Fruit fly (Drosophila melanogaster) whole organism, prepupa: Measurements from ENCODE around the gene CG12116.

ENCODE experiments used
- CG10669 ChIP-seq: fragments of 200-800 bp; sonication (Bioruptor generic); optimal IDR thresholded peaks from 3 replicates; lab custom pipeline; 2018; ENCODE audit warnings: missing biosample characterization, mild to moderate bottlenecking, missing genetic modification characterization, moderate library complexity
- CG11902 ChIP-seq: fragments of 200-800 bp; sonication (Bioruptor generic); optimal IDR thresholded peaks from 3 replicates; lab custom pipeline; 2016; ENCODE audit warnings: missing biosample characterization, missing genetic modification characterization
- CG15336 ChIP-seq: fragments of 200-800 bp; sonication (Bioruptor generic); IDR thresholded peaks from 2 replicates; pipeline ENCODE4 v1.3.6; 2022; ENCODE audit warnings: missing biosample characterization, missing genetic modification characterization
- CG1621 ChIP-seq: fragments of 200-800 bp; sonication (Bioruptor generic); optimal IDR thresholded peaks from 3 replicates; lab custom pipeline; 2018; ENCODE audit warnings: missing biosample characterization, mild to moderate bottlenecking, missing genetic modification characterization
- CG16779 ChIP-seq: fragments of 200-800 bp; sonication (Bioruptor generic); optimal IDR thresholded peaks from 3 replicates; lab custom pipeline; 2017; ENCODE audit warnings: missing biosample characterization, mild to moderate bottlenecking, missing genetic modification characterization
- CG31627 ChIP-seq: fragments of 200-800 bp; sonication (Bioruptor generic); optimal IDR thresholded peaks from 3 replicates; lab custom pipeline; 2016; ENCODE audit warnings: missing biosample characterization, missing genetic modification characterization
- CG32006 ChIP-seq: fragments of 200-800 bp; sonication (Bioruptor generic); optimal IDR thresholded peaks from 3 replicates; lab custom pipeline; 2017; ENCODE audit warnings: missing biosample characterization, mild to moderate bottlenecking, missing genetic modification characterization
- CG3919 ChIP-seq: fragments of 200-800 bp; sonication (Bioruptor generic); optimal IDR thresholded peaks from 3 replicates; lab custom pipeline; 2016; ENCODE audit warnings: missing biosample characterization, missing genetic modification characterization
- CG6163 ChIP-seq: fragments of 200-800 bp; sonication (Bioruptor generic); IDR thresholded peaks from 3 replicates; pipeline ENCODE4 v1.3.6; 2022; ENCODE audit warnings: missing biosample characterization, missing genetic modification characterization
- CG6276 ChIP-seq: fragments of 200-800 bp; sonication (Bioruptor generic); optimal IDR thresholded peaks from 2 replicates; lab custom pipeline; 2017; ENCODE audit warnings: missing biosample characterization, mild to moderate bottlenecking, missing genetic modification characterization
- CG6792 ChIP-seq: fragments of 200-800 bp; sonication (Bioruptor generic); optimal IDR thresholded peaks from 3 replicates; lab custom pipeline; 2016; ENCODE audit warnings: missing biosample characterization, missing genetic modification characterization
- CG6808 ChIP-seq: fragments of 200-800 bp; sonication (Bioruptor generic); optimal IDR thresholded peaks from 3 replicates; lab custom pipeline; 2017; ENCODE audit warnings: missing biosample characterization, missing genetic modification characterization, mild to moderate bottlenecking, moderate library complexity, missing genetic modification reagents
- CG6854 ChIP-seq: fragments of 200-800 bp; sonication (Bioruptor generic); optimal IDR thresholded peaks from 2 replicates; lab custom pipeline; 2017; ENCODE audit warnings: missing biosample characterization, mild to moderate bottlenecking, missing genetic modification characterization
- CG7368 ChIP-seq: fragments of 200-800 bp; sonication (Bioruptor generic); optimal IDR thresholded peaks from 3 replicates; lab custom pipeline; 2016; ENCODE audit warnings: missing biosample characterization, missing genetic modification characterization
- CG8319 ChIP-seq: fragments of 200-800 bp; sonication (Bioruptor generic); optimal IDR thresholded peaks from 3 replicates; lab custom pipeline; 2016; ENCODE audit warnings: missing biosample characterization, missing genetic modification characterization
- CG8632 ChIP-seq: fragments of 200-800 bp; sonication (Bioruptor generic); optimal IDR thresholded peaks from 3 replicates; lab custom pipeline; 2016; ENCODE audit warnings: missing biosample characterization, missing genetic modification characterization
- CG9139 ChIP-seq: fragments of 200-800 bp; sonication (Bioruptor generic); optimal IDR thresholded peaks from 3 replicates; lab custom pipeline; 2017; ENCODE audit warnings: missing biosample characterization, mild to moderate bottlenecking, missing genetic modification characterization
- Eip78C ChIP-seq: fragments of 200-800 bp; sonication (Bioruptor generic); peaks from one replicate; lab custom pipeline; 2016; ENCODE audit warnings: missing biosample characterization, missing genetic modification characterization
- Ets21C ChIP-seq: fragments of 200-800 bp; sonication (Bioruptor generic); optimal IDR thresholded peaks from 3 replicates; lab custom pipeline; 2016; ENCODE audit warnings: missing biosample characterization, missing genetic modification characterization
- Ets96B ChIP-seq: fragments of 200-800 bp; optimal IDR thresholded peaks from 2 replicates; lab custom pipeline; 2019; ENCODE audit warnings: missing biosample characterization, mild to moderate bottlenecking, missing genetic modification characterization, moderate library complexity
- Gug ChIP-seq: fragments of 200-800 bp; sonication (Bioruptor generic); IDR thresholded peaks from 2 replicates; pipeline ENCODE4 v1.3.6; 2022; ENCODE audit warnings: missing biosample characterization, missing genetic modification characterization
- Hr38 ChIP-seq: sonication (Bioruptor generic); optimal IDR thresholded peaks from 2 replicates; lab custom pipeline; 2016; ENCODE audit warnings: missing biosample characterization, missing genetic modification characterization
- Hr39 ChIP-seq: fragments of 200-800 bp; sonication (Bioruptor generic); optimal IDR thresholded peaks from 2 replicates; lab custom pipeline; 2016; ENCODE audit warnings: missing biosample characterization, missing genetic modification characterization
- Hr4 ChIP-seq: fragments of 200-800 bp; sonication (Bioruptor generic); optimal IDR thresholded peaks from 3 replicates; lab custom pipeline; 2016; ENCODE audit warnings: missing biosample characterization, missing genetic modification characterization
- Met ChIP-seq: fragments of 200-800 bp; sonication (Bioruptor generic); optimal IDR thresholded peaks from 3 replicates; lab custom pipeline; 2016; ENCODE audit warnings: missing biosample characterization, missing genetic modification characterization
- OdsH ChIP-seq: fragments of 200-800 bp; sonication (Bioruptor generic); optimal IDR thresholded peaks from 3 replicates; lab custom pipeline; 2016; ENCODE audit warnings: missing biosample characterization, missing genetic modification characterization
- Smox ChIP-seq: fragments of 200-800 bp; sonication (Bioruptor generic); optimal IDR thresholded peaks from 3 replicates; lab custom pipeline; 2016; ENCODE audit warnings: missing biosample characterization, missing genetic modification characterization
- Sox102F ChIP-seq: fragments of 200-800 bp; sonication (Bioruptor generic); optimal IDR thresholded peaks from 2 replicates; lab custom pipeline; 2016; ENCODE audit warnings: missing biosample characterization, mild to moderate bottlenecking, missing genetic modification characterization
- achi ChIP-seq: fragments of 200-800 bp; sonication (Bioruptor generic); optimal IDR thresholded peaks from 3 replicates; lab custom pipeline; 2016; ENCODE audit warnings: missing biosample characterization, missing genetic modification characterization
- acj6 ChIP-seq: fragments of 200-800 bp; sonication (Bioruptor generic); optimal IDR thresholded peaks from 3 replicates; lab custom pipeline; 2016; ENCODE audit warnings: missing biosample characterization, missing genetic modification characterization
- cyc ChIP-seq: fragments of 200-800 bp; sonication (Bioruptor generic); optimal IDR thresholded peaks from 3 replicates; lab custom pipeline; 2016; ENCODE audit warnings: missing biosample characterization, missing genetic modification characterization
- dac ChIP-seq: fragments of 200-800 bp; sonication (Bioruptor generic); optimal IDR thresholded peaks from 2 replicates; lab custom pipeline; 2017; ENCODE audit warnings: missing biosample characterization, mild to moderate bottlenecking, missing genetic modification characterization
- dsx ChIP-seq: fragments of 200-800 bp; optimal IDR thresholded peaks from 3 replicates; lab custom pipeline; 2019; ENCODE audit warnings: missing biosample characterization, mild to moderate bottlenecking, missing genetic modification characterization, moderate library complexity; ENCODE audit not compliant: poor library complexity, severe bottlenecking
- eg ChIP-seq: fragments of 200-800 bp; sonication (Bioruptor generic); IDR thresholded peaks from 3 replicates; pipeline ENCODE4 v1.3.6; 2022; ENCODE audit warnings: missing biosample characterization, missing genetic modification characterization
- fd59A ChIP-seq: fragments of 200-800 bp; sonication (Bioruptor generic); optimal IDR thresholded peaks from 2 replicates; lab custom pipeline; 2017; ENCODE audit warnings: missing biosample characterization, mild to moderate bottlenecking, missing genetic modification characterization, missing genetic modification reagents
- fd85E ChIP-seq: fragments of 200-800 bp; sonication (Bioruptor generic); optimal IDR thresholded peaks from 3 replicates; lab custom pipeline; 2016; ENCODE audit warnings: missing biosample characterization, missing genetic modification characterization
- fkh ChIP-seq: fragments of 200-800 bp; sonication (Bioruptor generic); optimal IDR thresholded peaks from 3 replicates; lab custom pipeline; 2017; ENCODE audit warnings: missing biosample characterization, mild to moderate bottlenecking, missing genetic modification characterization, moderate library complexity
- lz ChIP-seq: fragments of 200-800 bp; sonication (Bioruptor generic); optimal IDR thresholded peaks from 3 replicates; lab custom pipeline; 2016; ENCODE audit warnings: missing biosample characterization, missing genetic modification characterization
- pdm3 ChIP-seq: fragments of 200-800 bp; sonication (Bioruptor generic); optimal IDR thresholded peaks from 3 replicates; lab custom pipeline; 2016; ENCODE audit warnings: missing biosample characterization, missing genetic modification characterization
- salr ChIP-seq, 2 experiments: fragments of 200-800 bp; sonication (Bioruptor generic); optimal IDR thresholded peaks; 3 replicates each; lab custom pipeline; 2016 to 2018; ENCODE audit warnings: missing biosample characterization in 2 of 2, missing genetic modification characterization in 2 of 2, mild to moderate bottlenecking in 1 of 2
- spab ChIP-seq: fragments of 200-800 bp; sonication (Bioruptor generic); optimal IDR thresholded peaks from 2 replicates; lab custom pipeline; 2017; ENCODE audit warnings: missing biosample characterization, mild to moderate bottlenecking, missing genetic modification characterization, missing genetic modification reagents
- ss ChIP-seq, 2 experiments: fragments of 200-800 bp; sonication (Bioruptor generic); optimal IDR thresholded peaks; 2 replicates in 1 of 2; 3 replicates in 1 of 2; lab custom pipeline; 2017 to 2018; ENCODE audit warnings: mild to moderate bottlenecking in 2 of 2, missing biosample characterization in 2 of 2, missing genetic modification characterization in 2 of 2, moderate library complexity in 1 of 2
- svp ChIP-seq: fragments of 200-800 bp; sonication (Bioruptor generic); peaks from one replicate; lab custom pipeline; 2016; ENCODE audit warnings: missing biosample characterization, missing genetic modification characterization
- vri ChIP-seq: fragments of 200-800 bp; sonication (Bioruptor generic); optimal IDR thresholded peaks from 3 replicates; lab custom pipeline; 2016; ENCODE audit warnings: missing biosample characterization, mild to moderate bottlenecking, missing genetic modification characterization

CG12116 gene

DNA sequence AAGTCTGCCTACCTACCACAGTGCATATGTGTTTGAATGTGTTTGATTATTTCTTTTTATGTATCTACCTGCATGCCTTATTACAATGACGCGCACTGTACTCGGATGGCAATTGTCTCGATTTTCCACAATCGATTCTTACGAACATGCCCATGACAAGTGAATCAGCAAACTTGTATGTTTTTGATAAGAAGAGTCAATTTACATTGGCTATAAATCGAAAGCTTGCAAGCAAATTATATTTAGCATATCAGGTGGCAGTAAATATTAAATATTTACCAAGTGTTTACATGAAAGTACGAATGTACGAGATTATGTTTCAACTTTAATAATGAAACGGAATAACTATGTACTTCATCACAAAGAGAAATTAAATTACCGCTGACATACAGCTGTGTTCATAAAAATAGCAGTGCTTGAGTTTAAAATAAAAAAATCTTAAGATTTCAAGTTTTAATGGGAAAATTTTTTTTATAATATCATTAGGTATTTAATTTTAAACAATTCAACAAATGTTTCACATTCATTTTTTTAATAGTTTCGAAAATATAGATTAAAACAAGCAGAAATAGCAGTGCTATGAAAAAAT is 9.3 kb downstream of the CG12116 start:
- peak; percentile 65 for TF ChIP-seq Eip78C
- TF ChIP-seq ss (GFP tag; optimal IDR thresholded peaks at IDR 0.05; lab: Kevin White, UChicago), result peak; percentile 11 to 55
- peak; percentile 60 for TF ChIP-seq svp (GFP tag; lab: Kevin White, UChicago)
- TF ChIP-seq vri (GFP tag; lab: Kevin White, UChicago), result peak; percentile 49
- TF ChIP-seq OdsH (GFP tag; lab: Kevin White, UChicago), result no peak
- TF ChIP-seq CG31627 (GFP tag; lab: Kevin White, UChicago), result no peak
- peak; percentile 33 for TF ChIP-seq CG6808 (GFP tag; lab: Kevin White, UChicago)
- TF ChIP-seq CG15336 (GFP tag; lab: Robert Waterston, UW), result no peak
- TF ChIP-seq CG10669 (GFP tag; lab: Kevin White, UChicago), result peak; percentile 15
- TF ChIP-seq CG8632 (GFP tag; lab: Kevin White, UChicago), result no peak

DNA sequence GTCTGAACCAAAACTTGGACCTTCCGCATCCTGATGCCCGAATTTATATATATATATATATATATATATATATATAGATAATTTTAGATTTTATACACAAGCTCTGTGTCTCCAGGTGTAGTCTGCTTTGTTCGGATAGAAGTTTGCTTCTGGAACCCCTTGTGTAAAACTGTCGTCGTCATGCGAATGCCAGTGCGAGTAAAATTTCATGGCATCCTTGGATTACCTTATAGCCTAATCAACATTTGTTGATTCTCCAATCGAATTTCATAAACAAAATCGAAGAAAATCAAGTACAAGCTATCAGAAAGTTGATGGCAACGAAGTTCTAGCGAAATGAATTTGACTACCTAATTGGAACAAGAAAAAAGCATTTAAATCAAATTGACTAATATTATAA is 11.3 kb downstream of the CG12116 start, which contains the start of gene CG32713:
Gene CG32713 (minus strand): TSS at position 101 of the 400 bp plus-strand sequence.
- TF ChIP-seq eg (GFP tag; lab: Robert Waterston, UW) (no peak), CG3919 (GFP tag; lab: Kevin White, UChicago) (no peak), Ets96B (tag; lab: Kevin White, UChicago) (no peak), CG32006 (GFP tag; lab: Kevin White, UChicago) (no peak), pdm3 (no peak), cyc (GFP tag; lab: Kevin White, UChicago) (no peak), CG11902 (GFP tag; lab: Kevin White, UChicago) (no peak), fkh (no peak), CG8319 (no peak), ss (GFP tag; optimal IDR thresholded peaks at IDR 0.05; lab: Kevin White, UChicago) (no peak), achi (GFP tag; lab: Kevin White, UChicago) (no peak), CG16779 (tag; lab: Kevin White, UChicago) (no peak), CG6808 (GFP tag; lab: Kevin White, UChicago) (no peak), Sox102F (GFP tag; lab: Kevin White, UChicago) (no peak), Gug (GFP tag; lab: Robert Waterston, UW) (no peak), CG1621 (tag; lab: Kevin White, UChicago) (no peak)

DNA sequence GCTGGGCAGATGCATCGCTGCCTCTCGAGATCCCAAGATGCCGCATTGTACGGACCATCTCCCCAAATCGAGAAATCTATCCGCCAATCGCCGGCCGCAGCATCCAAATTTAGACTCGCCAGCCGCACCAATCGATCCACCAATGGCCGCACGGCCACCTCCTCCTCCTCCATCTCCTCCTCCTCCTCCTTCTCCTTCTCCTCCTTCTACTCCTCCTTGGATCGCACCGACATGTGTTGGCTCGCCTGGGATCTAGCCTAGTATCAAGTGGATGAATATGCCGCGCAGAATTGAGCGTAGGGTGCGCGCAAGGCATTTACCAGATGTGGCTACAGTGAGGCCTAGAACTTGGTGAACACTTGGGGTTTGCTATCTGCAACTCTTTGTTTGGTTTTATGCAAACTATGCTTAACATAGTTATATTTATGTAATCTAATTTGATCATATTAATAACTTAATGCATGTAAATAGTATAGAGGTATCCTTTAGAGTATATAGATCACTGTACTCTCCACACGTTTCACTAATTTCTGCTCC is 13.7 kb downstream of the CG12116 start, which contains the start of gene org-1:
Gene org-1 (minus strand): TSS at position 51 of the 537 bp plus-strand sequence.
- TF ChIP-seq svp (GFP tag; lab: Kevin White, UChicago) (peak; percentile 88), CG6854 (peak; percentile 1), Met (GFP tag; lab: Kevin White, UChicago) (peak; percentile 77), CG6792 (GFP tag; lab: Kevin White, UChicago) (peak; percentile 85), OdsH (GFP tag; lab: Kevin White, UChicago) (peak; percentile 89), Ets21C (GFP tag; lab: Kevin White, UChicago) (peak; percentile 49), Hr4 (peak; percentile 89), CG8632 (GFP tag; lab: Kevin White, UChicago) (peak; percentile 83), dac (peak; percentile 71), eg (GFP tag; lab: Robert Waterston, UW) (peak; percentile 96), fd85E (GFP tag; lab: Kevin White, UChicago) (peak; percentile 33), Smox (GFP tag; lab: Kevin White, UChicago) (peak; percentile 59), CG3919 (GFP tag; lab: Kevin White, UChicago) (peak; percentile 92), CG31627 (GFP tag; lab: Kevin White, UChicago) (peak; percentile 63), CG16779 (tag; lab: Kevin White, UChicago) (peak; percentile 73), CG6276 (GFP tag; lab: Kevin White, UChicago) (peak; percentile 86), CG9139 (GFP tag; lab: Kevin White, UChicago) (peak; percentile 86), Ets96B (tag; lab: Kevin White, UChicago) (peak; percentile 93), lz (GFP tag; lab: Kevin White, UChicago) (peak; percentile 69), cyc (GFP tag; lab: Kevin White, UChicago) (peak; percentile 75), CG15336 (GFP tag; lab: Robert Waterston, UW) (peak; percentile 96), Hr38 (GFP tag; lab: Kevin White, UChicago) (peak; percentile 22), CG6163 (GFP tag; lab: Robert Waterston, UW) (peak; percentile 97), fd59A (GFP tag; lab: Kevin White, UChicago) (peak; percentile 92), acj6 (GFP tag; lab: Kevin White, UChicago) (peak; percentile 90), salr (GFP tag; optimal IDR thresholded peaks at IDR 0.05; lab: Kevin White, UChicago) (peak; percentile 72 to 87), Hr39 (peak; percentile 60), Gug (GFP tag; lab: Robert Waterston, UW) (peak; percentile 92), dsx (GFP tag; lab: Kevin White, UChicago) (peak; percentile 90), spab (GFP tag; lab: Kevin White, UChicago) (peak; percentile 87), CG7368 (peak; percentile 84), CG8319 (peak; percentile 78)
